Worm (Caenorhabditis elegans) whole organism, young adult: ENCODE results near the gene C25H3.17.
A peak's percentile ranks its signal among the peaks of the same experiment; 100 is the strongest.
"Not testable (repeated sequence)": the region's sequence is repeated elsewhere in the genome, so short reads cannot be mapped to it uniquely, and the experiment has no call there.

ENCODE experiments used
- B0035.1 ChIP-seq: sonication (generic microtip); optimal IDR thresholded peaks from 2 replicates; lab custom pipeline; 2016; ENCODE audit warnings: missing genetic modification characterization, mild to moderate bottlenecking, missing compliant biosample characterization, missing genotype, missing genetic modification reagents
- F52B5.7 ChIP-seq: sonication (generic microtip); optimal IDR thresholded peaks from 2 replicates; lab custom pipeline; 2016; ENCODE audit warnings: mild to moderate bottlenecking, missing genetic modification characterization, missing compliant biosample characterization
- K12H6.12 ChIP-seq: fragments of 200-800 bp; sonication (Bioruptor generic); optimal IDR thresholded peaks from 2 replicates; lab custom pipeline; 2018; ENCODE audit warnings: mild to moderate bottlenecking, missing genetic modification characterization, missing compliant biosample characterization
- Y53G8AR.9 ChIP-seq: fragments of 200-800 bp; sonication (Bioruptor generic); conservative IDR thresholded peaks from 2 replicates; pipeline ENCODE4 v1.3.6; 2022; ENCODE audit warnings: missing genetic modification reagents, missing genetic modification characterization, missing compliant biosample characterization
- Y79H2A.3 ChIP-seq: fragments of 200-800 bp; sonication (Bioruptor generic); conservative IDR thresholded peaks from 2 replicates; pipeline ENCODE4 v1.3.6; 2022; ENCODE audit warnings: missing genetic modification reagents, missing genetic modification characterization, missing compliant biosample characterization
- Y95B8A.8 ChIP-seq: fragments of 200-800 bp; sonication (Bioruptor generic); IDR thresholded peaks from 2 replicates; pipeline ENCODE4 v1.3.6; 2022; ENCODE audit warnings: missing genetic modification reagents, missing genetic modification characterization, missing compliant biosample characterization
- ama-1 ChIP-seq, 3 experiments: fragments of 150-350 bp in 1 of 3; sonication (generic microtip) in 2 of 3; optimal IDR thresholded peaks; 2 replicates each; lab custom pipeline; 2014 to 2018; ENCODE audit warnings: missing biosample characterization in 2 of 3, missing genetic modification characterization in 2 of 3, missing genetic modification reagents in 2 of 3
- attf-3 ChIP-seq: fragments of 200-800 bp; sonication (Bioruptor generic); conservative IDR thresholded peaks from 2 replicates; pipeline ENCODE4 v1.3.6; 2022; ENCODE audit warnings: missing genetic modification reagents, missing genetic modification characterization, missing compliant biosample characterization
- dpff-1 ChIP-seq: sonication (generic microtip); optimal IDR thresholded peaks from 2 replicates; lab custom pipeline; 2017; ENCODE audit warnings: mild to moderate bottlenecking, missing genetic modification characterization, missing compliant biosample characterization
- dpl-1 ChIP-seq: fragments of 150-350 bp; optimal IDR thresholded peaks from 2 replicates; lab custom pipeline; 2014; ENCODE audit warnings: missing biosample characterization, missing genetic modification reagents, missing genetic modification characterization
- gei-17 ChIP-seq: fragments of 200-800 bp; sonication (Bioruptor generic); optimal IDR thresholded peaks from 2 replicates; lab custom pipeline; 2018; ENCODE audit warnings: mild to moderate bottlenecking, missing genetic modification characterization, missing compliant biosample characterization
- him-1 ChIP-seq: sonication (generic microtip); optimal IDR thresholded peaks from 2 replicates; lab custom pipeline; 2016; ENCODE audit warnings: missing genotype, missing genetic modification reagents, missing genetic modification characterization, missing compliant biosample characterization
- let-526 ChIP-seq: fragments of 200-800 bp; sonication (Bioruptor generic); IDR thresholded peaks from 2 replicates; pipeline ENCODE4 v1.3.6; 2022; ENCODE audit warnings: missing genetic modification reagents, missing genetic modification characterization, missing compliant biosample characterization
- lin-26 ChIP-seq: fragments of 200-800 bp; sonication (Bioruptor generic); IDR thresholded peaks from 2 replicates; pipeline ENCODE4 v1.3.6; 2022; ENCODE audit warnings: missing genetic modification reagents, missing genetic modification characterization, missing compliant biosample characterization
- lin-54 ChIP-seq: fragments of 200-800 bp; sonication (Bioruptor generic); optimal IDR thresholded peaks from 2 replicates; lab custom pipeline; 2018; ENCODE audit warnings: mild to moderate bottlenecking, missing genetic modification characterization, missing compliant biosample characterization
- lsy-27 ChIP-seq: sonication (generic microtip); optimal IDR thresholded peaks from 2 replicates; lab custom pipeline; 2017; ENCODE audit warnings: missing genetic modification characterization, mild to moderate bottlenecking, missing compliant biosample characterization, antibody characterized with exemption, missing genotype, borderline replicate concordance; ENCODE audit not compliant: insufficient read depth
- nfyb-1 ChIP-seq: fragments of 200-800 bp; sonication (Bioruptor generic); IDR thresholded peaks from 2 replicates; pipeline ENCODE4 v1.3.6; 2022; ENCODE audit warnings: missing genetic modification reagents, missing genetic modification characterization, missing compliant biosample characterization
- nhr-120 ChIP-seq: fragments of 200-800 bp; sonication (Bioruptor generic); IDR thresholded peaks from 2 replicates; pipeline ENCODE4 v1.3.6; 2022; ENCODE audit warnings: missing genetic modification characterization, missing compliant biosample characterization
- nhr-80 ChIP-seq: sonication (generic microtip); optimal IDR thresholded peaks from 2 replicates; lab custom pipeline; 2016; ENCODE audit warnings: missing genetic modification characterization, missing compliant biosample characterization
- repo-1 ChIP-seq: sonication (generic microtip); optimal IDR thresholded peaks from 2 replicates; lab custom pipeline; 2017; ENCODE audit warnings: mild to moderate bottlenecking, missing genetic modification characterization, missing compliant biosample characterization
- sdz-38 ChIP-seq: sonication (generic microtip); optimal IDR thresholded peaks from 2 replicates; lab custom pipeline; 2016; ENCODE audit warnings: missing genotype, missing genetic modification characterization, missing compliant biosample characterization
- snpc-1.1 ChIP-seq: sonication (generic microtip); optimal IDR thresholded peaks from 2 replicates; lab custom pipeline; 2017; ENCODE audit warnings: missing genetic modification characterization, mild to moderate bottlenecking, missing compliant biosample characterization, antibody characterized with exemption, moderate library complexity, missing genotype, missing genetic modification reagents; ENCODE audit not compliant: insufficient read depth
- snpc-3.4 ChIP-seq: sonication (generic microtip); optimal IDR thresholded peaks from 2 replicates; lab custom pipeline; 2017; ENCODE audit warnings: missing genetic modification characterization, mild to moderate bottlenecking, missing compliant biosample characterization, antibody characterized with exemption, moderate library complexity, missing genotype, missing genetic modification reagents
- snpc-4 ChIP-seq, 5 experiments: fragments of 150-350 bp in 1 of 5; sonication (generic microtip) in 4 of 5; optimal IDR thresholded peaks; 2 replicates each; lab custom pipeline; 2014 to 2018; ENCODE audit warnings: missing genetic modification characterization in 5 of 5, missing biosample characterization in 3 of 5, antibody characterized with exemption in 2 of 5, mild to moderate bottlenecking in 2 of 5, missing compliant biosample characterization in 2 of 5, missing genotype in 2 of 5, moderate library complexity in 2 of 5, missing genetic modification reagents in 1 of 5
- tlf-1 ChIP-seq: fragments of 200-800 bp; sonication (Bioruptor generic); optimal IDR thresholded peaks from 2 replicates; lab custom pipeline; 2018; ENCODE audit warnings: mild to moderate bottlenecking, missing genetic modification characterization, missing compliant biosample characterization
- unc-62 ChIP-seq: fragments of 150-350 bp; optimal IDR thresholded peaks from 2 replicates; lab custom pipeline; 2014; ENCODE audit warnings: missing biosample characterization, missing genetic modification reagents, missing genetic modification characterization
- ztf-26 ChIP-seq: sonication (generic microtip); optimal IDR thresholded peaks from 2 replicates; lab custom pipeline; 2017; ENCODE audit warnings: missing genetic modification characterization, missing compliant biosample characterization
- ztf-3 ChIP-seq: fragments of 200-800 bp; sonication (Bioruptor generic); optimal IDR thresholded peaks from 2 replicates; lab custom pipeline; 2018; ENCODE audit warnings: mild to moderate bottlenecking, missing genetic modification characterization, missing compliant biosample characterization
- ztf-6 ChIP-seq: fragments of 200-800 bp; sonication (Bioruptor generic); IDR thresholded peaks from 2 replicates; pipeline ENCODE4 v1.3.6; 2022; ENCODE audit warnings: missing genetic modification reagents, missing genetic modification characterization, missing compliant biosample characterization

Gene C25H3.17

ce11 chrII:5696218-5696617 is 26.7 kb upstream of the C25H3.17 start (continued):
- TF ChIP-seq unc-62 (GFP tag; lab: Kevin White, UChicago), result no peak

- no peak for TF ChIP-seq nhr-120 (GFP tag; lab: Robert Waterston, UW)
- no peak for TF ChIP-seq tlf-1 (GFP tag; lab: Kevin White, UChicago)
- no peak for TF ChIP-seq lin-26 (GFP tag; lab: Robert Waterston, UW)
- TF ChIP-seq ztf-6 (GFP tag; lab: Robert Waterston, UW), result no peak
- TF ChIP-seq sdz-38 (tag; lab: Kevin White, UChicago), result no peak
- TF ChIP-seq him-1 (tag; lab: Kevin White, UChicago), result no peak
- TF ChIP-seq gei-17 (GFP tag; lab: Kevin White, UChicago), result no peak
- TF ChIP-seq K12H6.12 (tag; lab: Kevin White, UChicago), result no peak
- no peak for TF ChIP-seq lin-54 (GFP tag; lab: Kevin White, UChicago)
- no peak for TF ChIP-seq dpl-1
- TF ChIP-seq ztf-26 (tag; lab: Kevin White, UChicago), result no peak
- no peak for TF ChIP-seq Y53G8AR.9 (GFP tag; lab: Robert Waterston, UW)
- TF ChIP-seq ztf-3 (GFP tag; lab: Kevin White, UChicago), result no peak
- no peak for TF ChIP-seq snpc-3.4 (tag; lab: Kevin White, UChicago)
- TF ChIP-seq, all 124 proteins: peak for 0
Measured at ce11 chrII:5694798-5695197, 25.3 kb upstream of the C25H3.17 start, which contains the start of gene C25H3.14. C25H3.14 (plus strand) TSS chrII:5695098.

- TF ChIP-seq attf-3 (no peak), ama-1 (optimal IDR thresholded peaks at IDR 0.05; lab: Kevin White, UChicago) (no peak), ama-1 (GFP tag; optimal IDR thresholded peaks at IDR 0.05; lab: Kevin White, UChicago) (no peak), lsy-27 (no peak), F52B5.7 (tag; lab: Kevin White, UChicago) (no peak), nhr-80 (tag; lab: Kevin White, UChicago) (no peak), repo-1 (no peak), Y79H2A.3 (no peak), nfyb-1 (GFP tag; lab: Robert Waterston, UW) (no peak), let-526 (GFP tag; lab: Robert Waterston, UW) (no peak)
Measured at ce11 chrII:5693893-5694292, 24.4 kb upstream of the C25H3.17 start, which contains the start of gene C25H3.3. C25H3.3 (plus strand) TSS chrII:5694193.

- TF ChIP-seq snpc-4 (GFP tag; optimal IDR thresholded peaks at IDR 0.05; lab: Kevin White, UChicago), result not testable (repeated sequence)
- TF ChIP-seq snpc-4 (tag; optimal IDR thresholded peaks at IDR 0.05; lab: Kevin White, UChicago) (peak in 2 of 4 experiments; percentile 64 to 82), snpc-1.1 (tag; lab: Kevin White, UChicago) (peak; percentile 56)
Measured at ce11 chrII:5692919-5693318, 23.4 kb upstream of the C25H3.17 start.

ce11 chrII:5691216-5691771 is 21.8 kb upstream of the C25H3.17 start, which contains the start of the genes ndub-5 and eif-2D:
ndub-5 (minus strand) TSS chrII:5691353.
eif-2D (plus strand) TSS chrII:5691721.
- TF ChIP-seq snpc-1.1 (tag; lab: Kevin White, UChicago) (peak; percentile 2), snpc-4 (GFP tag; optimal IDR thresholded peaks at IDR 0.05; lab: Kevin White, UChicago) (no peak), snpc-4 (tag; optimal IDR thresholded peaks at IDR 0.05; lab: Kevin White, UChicago) (peak in 1 of 4 experiments; percentile 23), nfyb-1 (GFP tag; lab: Robert Waterston, UW) (no peak), B0035.1 (tag; lab: Kevin White, UChicago) (no peak), Y95B8A.8 (no peak), dpff-1 (tag; lab: Kevin White, UChicago) (no peak)
